Worm (Caenorhabditis elegans): ENCODE results near the gene C18B2.2.

DNA sequence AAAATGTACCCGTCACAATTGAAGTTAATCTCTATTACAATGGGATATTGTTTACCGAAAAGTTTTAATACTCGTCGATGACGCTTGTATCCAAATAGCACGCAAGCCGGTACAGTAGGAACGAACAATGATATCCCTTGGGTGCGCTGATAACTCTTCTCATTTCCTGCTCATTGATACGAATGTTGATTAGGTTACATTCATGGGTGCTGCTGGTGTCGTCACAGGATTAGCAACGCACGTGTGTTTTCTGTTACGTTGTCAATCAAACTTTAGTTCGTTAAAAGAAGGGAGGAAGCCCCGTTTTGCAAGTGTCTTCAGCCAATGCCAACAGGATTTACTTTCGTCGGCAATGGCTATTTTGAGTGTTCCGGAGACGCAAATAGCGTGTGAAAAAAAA lies 39.8 kb upstream of the C18B2.2 start:
- TF ChIP-seq F57A8.1 (GFP tag; optimal IDR thresholded peaks at IDR 0.05) (no peak), unc-62 (GFP tag; optimal IDR thresholded peaks at IDR 0.05) (no peak), F52B5.7 (tag; optimal IDR thresholded peaks at IDR 0.05) (no peak), madf-10 (tag; optimal IDR thresholded peaks at IDR 0.05) (no peak), B0035.1 (tag; optimal IDR thresholded peaks at IDR 0.05) (no peak), nhr-120 (GFP tag; IDR thresholded peaks at IDR 0.05) (no peak), ama-1 (optimal IDR thresholded peaks at IDR 0.05) (no peak), ama-1 (GFP tag; optimal IDR thresholded peaks at IDR 0.05) (no peak), die-1 (tag; optimal IDR thresholded peaks at IDR 0.05) (no peak), nfya-1 (tag; optimal IDR thresholded peaks at IDR 0.05; ENCODE audit: borderline replicate concordance, insufficient read depth) (no peak), pbrm-1 (GFP tag; IDR thresholded peaks at IDR 0.05) (no peak), F22D6.2 (tag; optimal IDR thresholded peaks at IDR 0.05) (no peak), C06A6.2 (GFP tag; conservative IDR thresholded peaks at IDR 0.05) (no peak), snpc-1.1 (tag; optimal IDR thresholded peaks at IDR 0.05; ENCODE audit: insufficient read depth) (no peak)

All from whole organism, young adult.